Worm (Caenorhabditis elegans) whole organism, L1 larva: Measurements from ENCODE around the gene nhr-39.

Experiments
- aly-2 ChIP-seq: fragments of 150-350 bp; optimal IDR thresholded peaks from 2 replicates; lab custom pipeline; 2014; ENCODE audit warnings: missing biosample characterization, missing genetic modification characterization
- blmp-1 ChIP-seq: fragments of 150-350 bp; optimal IDR thresholded peaks from 2 replicates; lab custom pipeline; 2014; ENCODE audit warnings: missing biosample characterization, missing genetic modification characterization
- fkh-10 ChIP-seq: sonication (generic microtip); optimal IDR thresholded peaks from 2 replicates; lab custom pipeline; 2017; ENCODE audit warnings: missing biosample characterization, missing genetic modification reagents, missing genetic modification characterization
- mdl-1 ChIP-seq, 2 experiments: fragments of 150-350 bp; optimal IDR thresholded peaks; 2 replicates each; lab custom pipeline; 2014 to 2017; ENCODE audit warnings: missing biosample characterization in 2 of 2, missing genetic modification characterization in 2 of 2, inconsistent platforms in 1 of 2
- nhr-11 ChIP-seq: fragments of 150-350 bp; optimal IDR thresholded peaks from 2 replicates; lab custom pipeline; 2014; ENCODE audit warnings: missing biosample characterization, missing genetic modification characterization
- nhr-76 ChIP-seq: sonication (generic microtip); optimal IDR thresholded peaks from 2 replicates; lab custom pipeline; 2017; ENCODE audit warnings: missing biosample characterization, missing genetic modification characterization
- nhr-84 ChIP-seq: sonication (generic microtip); optimal IDR thresholded peaks from 2 replicates; lab custom pipeline; 2017; ENCODE audit warnings: missing biosample characterization, missing genetic modification characterization
- sptf-1 ChIP-seq: fragments of 150-350 bp; optimal IDR thresholded peaks from 2 replicates; lab custom pipeline; 2014; ENCODE audit warnings: missing biosample characterization, missing genetic modification characterization
- unc-130 ChIP-seq: fragments of 150-350 bp; optimal IDR thresholded peaks from 2 replicates; lab custom pipeline; 2017; ENCODE audit warnings: missing biosample characterization, missing genetic modification characterization, inconsistent platforms
- unc-62 ChIP-seq: fragments of 150-350 bp; optimal IDR thresholded peaks from 2 replicates; lab custom pipeline; 2014; ENCODE audit warnings: missing biosample characterization, missing genetic modification reagents, missing genetic modification characterization
- ztf-11 ChIP-seq, 2 experiments: sonication (generic microtip); optimal IDR thresholded peaks; 2 replicates each; lab custom pipeline; 2016 to 2017; ENCODE audit warnings: missing genetic modification characterization in 2 of 2, missing biosample characterization in 1 of 2, missing compliant biosample characterization in 1 of 2

DNA sequence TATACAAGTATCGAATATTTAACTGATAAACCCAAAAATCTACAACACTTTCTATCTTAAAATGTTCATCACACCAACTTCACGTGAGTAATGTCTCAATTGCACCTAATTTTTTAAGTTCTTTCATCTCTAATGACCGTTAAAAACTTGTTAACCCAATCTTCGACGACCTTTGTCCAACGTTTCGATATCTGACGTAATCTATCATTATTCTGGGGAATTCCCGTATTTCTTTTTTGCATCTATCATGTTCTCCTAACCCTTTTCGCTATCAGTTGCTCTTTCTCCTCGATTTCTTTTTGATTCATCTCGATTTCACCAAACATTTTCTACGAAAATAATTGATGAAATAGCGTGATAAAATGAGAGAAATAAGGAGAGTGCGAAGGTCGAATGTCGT is 24.6 kb downstream of the nhr-39 start:
- no peak for TF ChIP-seq nhr-84
- TF ChIP-seq sptf-1 (tag; lab: Kevin White, UChicago) = no peak
- no peak for TF ChIP-seq ztf-11 (tag; optimal IDR thresholded peaks at IDR 0.05; lab: Kevin White, UChicago)
- no peak for TF ChIP-seq aly-2
- no peak for TF ChIP-seq unc-130 (tag; lab: Kevin White, UChicago)
- no peak for TF ChIP-seq nhr-11
- TF ChIP-seq blmp-1 (tag; lab: Kevin White, UChicago) = peak; percentile 51
- TF ChIP-seq mdl-1 (tag; optimal IDR thresholded peaks at IDR 0.05; lab: Kevin White, UChicago) = no peak
- no peak for TF ChIP-seq nhr-76
- no peak for TF ChIP-seq unc-62 (GFP tag; lab: Kevin White, UChicago)
- no peak for TF ChIP-seq fkh-10 (GFP tag; lab: Kevin White, UChicago)
